Worm (Caenorhabditis elegans): ENCODE measurements around the gene C35C5.10.

DNA sequence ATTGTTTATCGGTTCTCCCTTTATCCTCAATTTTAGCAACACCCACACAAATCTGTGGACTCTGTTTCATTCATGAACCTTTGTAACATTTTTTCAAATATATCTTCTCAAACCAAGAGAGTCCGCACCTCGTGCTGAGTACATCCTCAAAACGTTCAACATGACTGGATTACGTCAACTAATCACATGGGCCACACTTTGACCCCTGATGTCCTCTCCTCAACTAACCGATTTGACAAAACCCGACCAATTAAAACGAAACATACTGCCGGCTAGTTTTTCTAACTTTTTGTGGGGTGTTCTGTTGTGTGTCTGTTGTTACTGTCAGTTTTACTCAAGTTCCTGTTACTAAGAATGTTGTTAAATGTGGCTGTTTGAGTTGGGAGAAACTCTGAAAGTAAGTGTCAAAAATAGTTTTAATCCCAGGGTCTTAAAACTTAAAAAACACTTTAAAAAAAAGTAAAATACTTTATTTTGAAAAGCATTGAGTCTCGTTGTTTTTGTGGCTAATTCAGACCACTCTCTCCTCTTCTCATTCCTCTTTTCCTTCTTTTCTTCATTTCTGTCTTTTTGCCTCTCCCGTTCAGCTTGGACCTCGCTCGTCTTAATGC lies 412 bp upstream of the C35C5.10 start:
- TF ChIP-seq snpc-4 (tag; optimal IDR thresholded peaks at IDR 0.05) (no peak), ces-1 (GFP tag; optimal IDR thresholded peaks at IDR 0.05) (no peak), nhr-237 (tag; optimal IDR thresholded peaks at IDR 0.05) (no peak)
